Fruit fly (Drosophila melanogaster): ENCODE data around the gene Ilp2.

dm6 chr3L:9799398-9799797, at the start of gene Ilp2:
- TF ChIP-seq cic (GFP tag; optimal IDR thresholded peaks at IDR 0.05) (no peak), CG7101 (tag; optimal IDR thresholded peaks at IDR 0.05) (no peak), CG12768 (GFP tag; optimal IDR thresholded peaks at IDR 0.05) (no peak), CG33017 (tag; optimal IDR thresholded peaks at IDR 0.05) (no peak), CG14711 (tag; optimal IDR thresholded peaks at IDR 0.05) (no peak), cnc (optimal IDR thresholded peaks at IDR 0.05) (no peak), Mnt (GFP tag; optimal IDR thresholded peaks at IDR 0.05) (no peak), kay (GFP tag; ENCODE audit: borderline replicate concordance) (no peak)

All from whole organism, adult.